Worm (Caenorhabditis elegans) whole organism, L3 larva: ENCODE data around the gene nhr-19.

Source experiments
- R02D3.7 ChIP-seq: fragments of 150-350 bp; optimal IDR thresholded peaks from 2 replicates; lab custom pipeline; 2014; ENCODE audit warnings: missing biosample characterization, missing genetic modification characterization
- aly-2 ChIP-seq: fragments of 150-350 bp; optimal IDR thresholded peaks from 2 replicates; lab custom pipeline; 2014; ENCODE audit warnings: missing biosample characterization, missing genetic modification characterization
- ama-1 ChIP-seq: fragments of 150-350 bp; optimal IDR thresholded peaks from 2 replicates; lab custom pipeline; 2018
- ceh-28 ChIP-seq: fragments of 150-350 bp; optimal IDR thresholded peaks from 2 replicates; lab custom pipeline; 2014; ENCODE audit warnings: missing biosample characterization, missing genetic modification reagents, missing genetic modification characterization
- ceh-9 ChIP-seq: sonication (generic microtip); optimal IDR thresholded peaks from 2 replicates; lab custom pipeline; 2018; ENCODE audit warnings: missing biosample characterization, missing genetic modification characterization
- egl-27 ChIP-seq: sonication (generic microtip); optimal IDR thresholded peaks from 4 replicates; lab custom pipeline; 2017; ENCODE audit warnings: missing biosample characterization, missing genetic modification reagents, missing genetic modification characterization
- egl-5 ChIP-seq: fragments of 150-350 bp; optimal IDR thresholded peaks from 2 replicates; lab custom pipeline; 2017; ENCODE audit warnings: missing biosample characterization, missing genetic modification reagents, missing genetic modification characterization, inconsistent platforms
- elt-1 ChIP-seq: fragments of 150-350 bp; optimal IDR thresholded peaks from 2 replicates; lab custom pipeline; 2014; ENCODE audit warnings: missing biosample characterization, missing genetic modification characterization
- elt-2 ChIP-seq: sonication (generic microtip); optimal IDR thresholded peaks from 2 replicates; lab custom pipeline; 2016; ENCODE audit warnings: missing genetic modification reagents, mild to moderate bottlenecking, missing genetic modification characterization, missing compliant biosample characterization
- eor-1 ChIP-seq, 2 experiments: fragments of 150-350 bp; optimal IDR thresholded peaks; 2 replicates each; lab custom pipeline; 2014 to 2018; ENCODE audit warnings: missing biosample characterization in 2 of 2, missing genetic modification characterization in 2 of 2
- fkh-10 ChIP-seq: sonication (generic microtip); optimal IDR thresholded peaks from 2 replicates; lab custom pipeline; 2017; ENCODE audit warnings: missing biosample characterization, missing genetic modification reagents, missing genetic modification characterization
- fkh-2 ChIP-seq: fragments of 150-350 bp; optimal IDR thresholded peaks from 2 replicates; lab custom pipeline; 2014; ENCODE audit warnings: missing biosample characterization, missing genetic modification reagents, missing genetic modification characterization
- fos-1 ChIP-seq: fragments of 150-350 bp; optimal IDR thresholded peaks from 2 replicates; lab custom pipeline; 2014; ENCODE audit warnings: missing biosample characterization, missing genetic modification characterization
- hmg-11 ChIP-seq: sonication (generic microtip); optimal IDR thresholded peaks from 2 replicates; lab custom pipeline; 2016; ENCODE audit warnings: missing genetic modification characterization, missing compliant biosample characterization
- jun-1 ChIP-seq: fragments of 150-350 bp; optimal IDR thresholded peaks from 2 replicates; lab custom pipeline; 2014; ENCODE audit warnings: missing biosample characterization, missing genetic modification reagents, missing genetic modification characterization
- lin-15B ChIP-seq: fragments of 150-350 bp; optimal IDR thresholded peaks from 2 replicates; lab custom pipeline; 2014; ENCODE audit warnings: missing biosample characterization, missing genetic modification characterization
- lin-39 ChIP-seq: fragments of 150-350 bp; optimal IDR thresholded peaks from 2 replicates; lab custom pipeline; 2018; ENCODE audit warnings: missing biosample characterization, missing genetic modification reagents, missing genetic modification characterization
- lsy-12 ChIP-seq: sonication (generic microtip); optimal IDR thresholded peaks from 2 replicates; lab custom pipeline; 2016; ENCODE audit warnings: mild to moderate bottlenecking, missing genetic modification characterization, missing compliant biosample characterization
- mml-1 ChIP-seq: fragments of 150-350 bp; sonication (generic microtip); optimal IDR thresholded peaks from 3 replicates; lab custom pipeline; 2014; ENCODE audit warnings: missing biosample characterization, missing genetic modification characterization
- nhr-11 ChIP-seq: fragments of 150-350 bp; optimal IDR thresholded peaks from 2 replicates; lab custom pipeline; 2014; ENCODE audit warnings: missing biosample characterization, missing genetic modification characterization
- nhr-12 ChIP-seq: fragments of 150-350 bp; optimal IDR thresholded peaks from 2 replicates; lab custom pipeline; 2014; ENCODE audit warnings: missing biosample characterization, missing genetic modification characterization
- nhr-23 ChIP-seq: fragments of 150-350 bp; optimal IDR thresholded peaks from 2 replicates; lab custom pipeline; 2014; ENCODE audit warnings: missing biosample characterization, missing genetic modification reagents, missing genetic modification characterization
- nhr-237 ChIP-seq: fragments of 150-350 bp; optimal IDR thresholded peaks from 2 replicates; lab custom pipeline; 2014; ENCODE audit warnings: missing biosample characterization, missing genetic modification characterization
- nhr-25 ChIP-seq: sonication (generic microtip); optimal IDR thresholded peaks from 2 replicates; lab custom pipeline; 2017; ENCODE audit warnings: missing biosample characterization, missing genetic modification characterization
- nhr-28 ChIP-seq: fragments of 150-350 bp; optimal IDR thresholded peaks from 2 replicates; lab custom pipeline; 2014; ENCODE audit warnings: missing biosample characterization, missing genetic modification characterization
- nhr-43 ChIP-seq: sonication (generic microtip); optimal IDR thresholded peaks from 2 replicates; lab custom pipeline; 2016; ENCODE audit warnings: mild to moderate bottlenecking, missing genetic modification characterization, missing compliant biosample characterization; ENCODE audit not compliant: poor library complexity, severe bottlenecking
- nhr-67 ChIP-seq: fragments of 150-350 bp; optimal IDR thresholded peaks from 2 replicates; lab custom pipeline; 2014; ENCODE audit warnings: missing biosample characterization, missing genetic modification characterization
- nhr-76 ChIP-seq: fragments of 150-350 bp; sonication (generic microtip); optimal IDR thresholded peaks from 5 replicates; lab custom pipeline; 2014; ENCODE audit warnings: missing biosample characterization, missing genetic modification characterization
- nhr-77 ChIP-seq: fragments of 150-350 bp; optimal IDR thresholded peaks from 2 replicates; lab custom pipeline; 2014; ENCODE audit warnings: missing biosample characterization, missing genetic modification characterization
- pha-4 ChIP-seq: fragments of 150-350 bp; optimal IDR thresholded peaks from 2 replicates; lab custom pipeline; 2014; ENCODE audit warnings: missing biosample characterization, missing genetic modification reagents, missing genetic modification characterization
- pqm-1 ChIP-seq: fragments of 150-350 bp; optimal IDR thresholded peaks from 2 replicates; lab custom pipeline; 2017; ENCODE audit warnings: missing biosample characterization, missing genetic modification characterization, inconsistent platforms
- sea-2 ChIP-seq: fragments of 150-350 bp; sonication (generic microtip); optimal IDR thresholded peaks from 4 replicates; lab custom pipeline; 2014; ENCODE audit warnings: missing biosample characterization, missing genetic modification reagents, missing genetic modification characterization
- skn-1 ChIP-seq: fragments of 150-350 bp; optimal IDR thresholded peaks from 2 replicates; lab custom pipeline; 2014; ENCODE audit warnings: missing biosample characterization, missing genetic modification characterization
- snpc-4 ChIP-seq: fragments of 150-350 bp; optimal IDR thresholded peaks from 2 replicates; lab custom pipeline; 2014; ENCODE audit warnings: missing biosample characterization, missing genetic modification characterization
- tbx-2 ChIP-seq: sonication (generic microtip); optimal IDR thresholded peaks from 2 replicates; lab custom pipeline; 2016; ENCODE audit warnings: mild to moderate bottlenecking, missing genetic modification characterization, missing compliant biosample characterization
- unc-62 ChIP-seq: fragments of 150-350 bp; sonication (generic microtip); optimal IDR thresholded peaks from 4 replicates; lab custom pipeline; 2014; ENCODE audit warnings: missing biosample characterization, missing genetic modification reagents, missing genetic modification characterization
- zag-1 ChIP-seq: fragments of 150-350 bp; optimal IDR thresholded peaks from 2 replicates; lab custom pipeline; 2014; ENCODE audit warnings: missing biosample characterization, missing genetic modification characterization
- ztf-4 ChIP-seq: fragments of 150-350 bp; optimal IDR thresholded peaks from 2 replicates; lab custom pipeline; 2014; ENCODE audit warnings: missing biosample characterization, missing genetic modification characterization

Gene nhr-19

ce11 chrII:9609296-9609695, 4.0 kb upstream of the nhr-19 start, which contains the start of gene pap-2:
Gene pap-2, minus strand, starts transcription at chrII:9609396.
- TF ChIP-seq nhr-77 (tag; lab: Kevin White, UChicago) = no peak
- no peak for TF ChIP-seq pqm-1 (tag; lab: Kevin White, UChicago)
- TF ChIP-seq egl-27 (tag; lab: Kevin White, UChicago) = no peak
- TF ChIP-seq snpc-4 (tag; lab: Kevin White, UChicago) = no peak
- TF ChIP-seq nhr-12 (tag; lab: Kevin White, UChicago) = no peak
- TF ChIP-seq fos-1 (tag; lab: Kevin White, UChicago) = no peak
- no peak for TF ChIP-seq skn-1 (tag; lab: Kevin White, UChicago)
- no peak for TF ChIP-seq elt-2 (tag; lab: Kevin White, UChicago)
- no peak for TF ChIP-seq elt-1 (tag; lab: Kevin White, UChicago)
- no peak for TF ChIP-seq lsy-12

- peak; percentile 53 for TF ChIP-seq elt-2 (tag; lab: Kevin White, UChicago)
- no peak for TF ChIP-seq mml-1 (tag; lab: Kevin White, UChicago)
- no peak for TF ChIP-seq skn-1 (tag; lab: Kevin White, UChicago)
- TF ChIP-seq pha-4 (tag; lab: Kevin White, UChicago) = peak; percentile 6
- TF ChIP-seq pqm-1 (tag; lab: Kevin White, UChicago) = peak; percentile 44
These were observed 1.8 kb upstream of the nhr-19 start for ce11 chrII:9607137-9607536.

- TF ChIP-seq eor-1 (tag; optimal IDR thresholded peaks at IDR 0.05; lab: Kevin White, UChicago) (no peak), sea-2 (GFP tag; lab: Kevin White, UChicago) (no peak), pha-4 (tag; lab: Kevin White, UChicago) (peak; percentile 13), elt-2 (tag; lab: Kevin White, UChicago) (peak; percentile 20), snpc-4 (tag; lab: Kevin White, UChicago) (no peak), fkh-10 (GFP tag; lab: Kevin White, UChicago) (no peak), egl-27 (tag; lab: Kevin White, UChicago) (no peak), R02D3.7 (tag; lab: Kevin White, UChicago) (no peak), pqm-1 (tag; lab: Kevin White, UChicago) (no peak), skn-1 (tag; lab: Kevin White, UChicago) (no peak), nhr-43 (tag; lab: Kevin White, UChicago) (no peak), nhr-11 (no peak), ceh-9 (tag; lab: Kevin White, UChicago) (no peak), ama-1 (lab: Kevin White, UChicago) (peak; percentile 17), unc-62 (no peak), nhr-25 (no peak), mml-1 (tag; lab: Kevin White, UChicago) (no peak)
These were observed 1.2 kb upstream of the nhr-19 start for ce11 chrII:9606485-9607036.

ce11 chrII:9605954-9606353, 628 bp upstream of the nhr-19 start:
- TF ChIP-seq nhr-23 (peak; percentile 30), elt-1 (tag; lab: Kevin White, UChicago) (peak; percentile 93), egl-5 (tag; lab: Kevin White, UChicago) (no peak), skn-1 (tag; lab: Kevin White, UChicago) (no peak)

ce11 chrII:9604685-9605084, 641 bp downstream of the nhr-19 start:
- TF ChIP-seq nhr-28 (tag; lab: Kevin White, UChicago) = no peak
- TF ChIP-seq lin-15B (tag; lab: Kevin White, UChicago) = no peak
- TF ChIP-seq nhr-76 (tag; lab: Kevin White, UChicago) = no peak
- peak; percentile 53 for TF ChIP-seq pqm-1 (tag; lab: Kevin White, UChicago)
- TF ChIP-seq elt-2 (tag; lab: Kevin White, UChicago) = peak; percentile 24
- peak; percentile 3 for TF ChIP-seq pha-4 (tag; lab: Kevin White, UChicago)
- no peak for TF ChIP-seq nhr-67 (tag; lab: Kevin White, UChicago)
- TF ChIP-seq skn-1 (tag; lab: Kevin White, UChicago) = peak; percentile 18
- no peak for TF ChIP-seq lsy-12

- no peak for TF ChIP-seq fkh-2
- no peak for TF ChIP-seq ztf-4 (tag; lab: Kevin White, UChicago)
- TF ChIP-seq egl-5 (tag; lab: Kevin White, UChicago) = no peak
- TF ChIP-seq sea-2 (GFP tag; lab: Kevin White, UChicago) = no peak
- TF ChIP-seq nhr-237 (tag; lab: Kevin White, UChicago) = no peak
- TF ChIP-seq nhr-28 (tag; lab: Kevin White, UChicago) = no peak
- no peak for TF ChIP-seq hmg-11 (tag; lab: Kevin White, UChicago)
- no peak for TF ChIP-seq tbx-2 (tag; lab: Kevin White, UChicago)
- no peak for TF ChIP-seq nhr-11
- peak; percentile 34 for TF ChIP-seq lin-39 (tag; lab: Kevin White, UChicago)
- TF ChIP-seq pha-4 (tag; lab: Kevin White, UChicago) = peak; percentile 18
- no peak for TF ChIP-seq elt-1 (tag; lab: Kevin White, UChicago)
- no peak for TF ChIP-seq fkh-10 (GFP tag; lab: Kevin White, UChicago)
- TF ChIP-seq nhr-43 (tag; lab: Kevin White, UChicago) = no peak
- TF ChIP-seq nhr-77 (tag; lab: Kevin White, UChicago) = no peak
- no peak for TF ChIP-seq eor-1 (tag; optimal IDR thresholded peaks at IDR 0.05; lab: Kevin White, UChicago)
- TF ChIP-seq skn-1 (tag; lab: Kevin White, UChicago) = no peak
- TF ChIP-seq zag-1 (tag; lab: Kevin White, UChicago) = no peak
- no peak for TF ChIP-seq snpc-4 (tag; lab: Kevin White, UChicago)
- no peak for TF ChIP-seq fos-1 (tag; lab: Kevin White, UChicago)
- TF ChIP-seq lsy-12 = no peak
- TF ChIP-seq nhr-12 (tag; lab: Kevin White, UChicago) = no peak
- TF ChIP-seq ceh-28 = no peak
- TF ChIP-seq ceh-9 (tag; lab: Kevin White, UChicago) = no peak
- TF ChIP-seq jun-1 (tag; lab: Kevin White, UChicago) = no peak
- TF ChIP-seq aly-2 (tag; lab: Kevin White, UChicago) = no peak
- TF ChIP-seq egl-27 (tag; lab: Kevin White, UChicago) = no peak
These were observed 1.3 kb downstream of the nhr-19 start for ce11 chrII:9604063-9604462.
